Fruit fly (Drosophila melanogaster): ENCODE data around the gene Fie.

dm6 chr3L:3912134-3912533 lies 19.8 kb downstream of the Fie start:
- TF ChIP-seq CG4496 (GFP tag; IDR thresholded peaks at IDR 0.05) (no peak), CG17806 (tag; optimal IDR thresholded peaks at IDR 0.05) (no peak), CG34367 (tag; optimal IDR thresholded peaks at IDR 0.05) (no peak), CG8159 (tag; optimal IDR thresholded peaks at IDR 0.05) (no peak), Pif1A (GFP tag; optimal IDR thresholded peaks at IDR 0.05) (no peak), EcR (GFP tag; optimal IDR thresholded peaks at IDR 0.05) (no peak), CG13204 (GFP tag; optimal IDR thresholded peaks at IDR 0.05) (no peak), CG14655 (GFP tag; optimal IDR thresholded peaks at IDR 0.05) (no peak), CG8301 (tag; optimal IDR thresholded peaks at IDR 0.05) (no peak), Ets98B (GFP tag; IDR thresholded peaks at IDR 0.05) (no peak), CG12605 (GFP tag; IDR thresholded peaks at IDR 0.05) (no peak), D1 (tag; optimal IDR thresholded peaks at IDR 0.05) (no peak)
